Fruit fly (Drosophila melanogaster) ovary, adult (tissue): ENCODE results near the gene CG32192.
A peak's percentile ranks its signal among the peaks of the same experiment; 100 is the strongest.

Experiments
- CG17801 ChIP-seq: fragments of 200-800 bp; optimal IDR thresholded peaks from 2 replicates; lab custom pipeline; 2019; ENCODE audit warnings: missing biosample characterization, mild to moderate bottlenecking, missing genetic modification characterization, moderate library complexity; ENCODE audit not compliant: partially characterized antibody

The CG32192 gene

DNA sequence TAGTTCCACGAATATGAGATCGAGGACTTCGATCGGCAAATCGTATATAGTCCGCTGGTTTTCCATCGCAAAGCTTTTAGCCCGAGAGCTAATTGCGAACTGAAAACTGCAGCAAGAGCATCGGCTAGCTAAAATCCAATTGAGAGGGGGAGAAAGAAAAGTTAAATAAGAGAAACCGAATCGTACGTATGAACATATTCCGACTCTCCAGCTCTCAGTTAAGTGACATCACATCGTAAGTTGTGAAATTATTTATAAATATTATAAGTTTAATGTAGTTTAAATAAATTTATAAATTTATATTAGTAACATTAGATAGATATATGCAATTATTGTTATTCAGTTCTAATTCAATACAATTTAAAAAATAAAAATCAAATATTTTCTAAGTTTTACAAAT is 29.9 kb downstream of the CG32192 start, which contains the start of gene CG44006:
TSS of gene CG44006 (minus strand) at position 101 of the 400 bp plus-strand sequence.
- no peak for TF ChIP-seq CG17801 (GFP tag; lab: Kevin White, UChicago)

DNA sequence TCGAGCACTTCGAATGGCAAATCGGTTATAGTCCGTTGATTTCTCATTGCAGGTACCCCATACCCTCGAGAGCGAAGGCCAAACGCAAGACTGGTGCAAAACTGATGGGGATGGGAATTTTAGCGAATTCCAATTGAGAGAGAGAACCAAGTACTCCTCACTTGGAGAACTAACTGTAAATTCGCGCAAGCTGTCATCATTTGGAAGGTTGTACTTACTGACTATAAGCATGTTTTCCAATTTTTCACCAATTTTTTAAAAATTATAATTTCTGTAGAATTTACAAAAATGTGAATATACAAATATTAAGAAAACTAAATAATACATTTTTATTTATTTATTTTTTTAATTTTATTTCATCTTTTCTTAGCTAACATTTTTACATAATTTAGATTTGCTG is 31.9 kb downstream of the CG32192 start, which contains the start of gene CG44005:
TSS of gene CG44005 (minus strand) at position 101 of the 400 bp plus-strand sequence.
- TF ChIP-seq CG17801 (GFP tag; lab: Kevin White, UChicago) = no peak

DNA sequence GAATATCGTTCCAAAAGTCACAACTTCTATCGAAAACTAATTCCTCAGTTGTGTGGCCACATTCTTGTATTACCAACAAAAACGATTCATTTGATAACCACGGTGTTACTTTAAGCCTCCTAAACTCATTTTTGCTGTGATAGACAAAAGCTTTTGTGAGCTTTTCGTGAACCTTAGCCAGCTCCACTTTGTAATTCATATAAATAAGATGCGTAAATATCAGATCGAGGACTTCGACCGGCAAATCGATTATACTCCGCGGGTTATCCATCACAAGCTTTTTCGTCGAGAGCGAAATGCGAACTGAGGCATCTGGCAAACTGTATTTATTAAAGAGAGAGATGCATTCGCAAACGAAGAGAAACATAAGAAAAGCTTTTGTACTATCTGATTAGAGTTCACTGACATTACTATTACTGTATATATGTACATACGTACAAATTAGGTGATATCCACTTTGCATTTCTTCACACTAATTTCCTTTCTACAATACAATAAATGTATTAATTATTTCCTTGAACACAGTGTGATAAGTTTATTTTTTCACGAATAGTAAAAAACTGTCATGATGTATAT is 33.5 kb downstream of the CG32192 start, which contains the start of gene CG44004:
TSS of gene CG44004 (minus strand) at position 305 of the 576 bp plus-strand sequence.
- TF ChIP-seq CG17801 (GFP tag; lab: Kevin White, UChicago) = no peak

DNA sequence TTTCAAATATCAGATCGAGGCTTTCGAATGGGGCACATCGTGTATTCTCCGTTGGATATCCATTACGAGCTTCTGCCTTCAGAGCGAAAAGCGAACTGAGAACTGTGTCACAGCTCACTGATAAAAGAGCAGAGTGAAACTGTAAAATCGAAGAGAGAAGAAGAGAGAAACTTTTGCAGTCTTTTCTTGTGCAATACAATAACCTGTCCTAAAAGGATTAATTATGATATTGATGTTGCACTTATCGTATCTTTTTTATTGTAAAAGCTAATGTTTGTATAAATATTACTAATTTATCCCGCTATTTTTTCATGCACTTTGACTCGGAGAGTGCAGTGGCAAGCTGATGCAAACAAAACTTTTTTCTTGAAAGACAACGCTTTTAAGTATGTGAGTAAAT is 34.9 kb downstream of the CG32192 start:
- no peak for TF ChIP-seq CG17801 (GFP tag; lab: Kevin White, UChicago)

DNA sequence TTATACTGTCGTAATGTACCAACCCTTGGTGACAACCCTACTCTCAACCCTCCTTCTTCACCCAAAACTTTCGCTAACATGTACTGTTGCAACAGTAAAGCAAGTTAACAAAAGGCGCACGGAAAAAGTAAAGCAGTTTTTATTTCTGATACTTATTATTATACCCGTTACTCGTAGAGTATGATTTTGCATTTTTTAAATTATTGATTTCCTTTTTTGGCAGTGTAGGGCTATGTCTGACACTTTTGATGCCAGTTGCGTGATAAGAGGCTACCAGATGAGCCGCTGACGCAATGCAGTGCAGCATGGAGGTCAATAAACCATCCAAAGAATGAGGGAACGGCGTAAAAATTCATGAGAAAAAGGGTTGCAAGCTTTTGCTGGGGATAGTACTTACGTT is 35.7 kb downstream of the CG32192 start:
- TF ChIP-seq CG17801 (GFP tag; lab: Kevin White, UChicago) = no peak

DNA sequence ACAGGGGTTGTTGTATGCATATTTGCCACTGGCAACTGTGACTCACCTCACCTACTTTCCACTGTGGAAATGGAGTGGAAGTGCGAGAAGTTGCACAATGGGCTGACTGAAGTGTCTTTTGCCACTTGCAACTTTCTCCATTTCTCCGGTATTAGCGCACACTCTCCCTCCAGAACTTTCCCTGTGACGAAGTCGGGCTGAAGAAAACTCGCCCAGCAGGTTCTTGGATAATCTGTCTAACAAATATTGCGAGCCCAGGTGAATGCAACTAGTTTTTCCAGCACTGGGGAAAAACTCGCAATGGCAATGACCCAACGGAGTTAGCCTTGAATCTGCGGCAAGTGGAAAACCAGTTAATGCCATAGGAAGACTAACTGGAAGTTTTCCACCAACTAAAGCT is 36.5 kb downstream of the CG32192 start:
- no peak for TF ChIP-seq CG17801 (GFP tag; lab: Kevin White, UChicago)

DNA sequence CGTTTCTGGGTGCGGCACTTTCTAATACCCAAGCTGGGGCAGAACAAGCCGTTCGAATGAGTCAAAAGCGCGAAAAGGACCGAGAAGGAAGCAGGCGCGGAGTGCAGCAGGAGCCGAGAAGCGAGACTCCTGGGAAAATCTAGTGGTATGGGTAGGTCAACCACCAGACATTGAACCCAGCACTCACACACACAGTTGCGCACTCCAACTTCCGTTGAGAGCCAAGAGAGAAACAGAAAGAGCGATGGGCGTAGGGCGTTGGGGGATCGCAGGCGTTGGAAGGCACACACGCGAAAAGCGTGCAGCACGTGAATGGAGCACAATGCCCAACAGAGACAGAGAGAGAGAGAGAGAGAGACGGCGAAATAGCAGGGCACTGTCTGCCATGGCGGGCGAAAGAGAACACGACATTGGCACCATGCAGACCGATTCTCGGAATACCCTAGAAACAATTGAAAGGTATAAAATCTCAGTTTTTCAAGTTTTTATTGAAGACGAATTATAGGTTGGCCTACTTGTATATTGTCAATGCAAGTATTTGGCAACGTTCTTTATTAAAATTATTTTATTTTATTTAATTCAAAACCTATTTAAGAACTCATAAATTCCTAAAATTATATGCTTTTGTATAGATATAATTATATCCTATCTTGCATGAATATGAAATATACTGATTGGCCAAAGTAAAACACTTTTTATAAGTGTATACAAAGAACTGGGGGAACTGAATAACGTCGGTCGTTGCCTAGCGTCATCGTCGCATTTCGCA is 37.7 kb downstream of the CG32192 start:
- peak; percentile 52 for TF ChIP-seq CG17801 (GFP tag; lab: Kevin White, UChicago)

DNA sequence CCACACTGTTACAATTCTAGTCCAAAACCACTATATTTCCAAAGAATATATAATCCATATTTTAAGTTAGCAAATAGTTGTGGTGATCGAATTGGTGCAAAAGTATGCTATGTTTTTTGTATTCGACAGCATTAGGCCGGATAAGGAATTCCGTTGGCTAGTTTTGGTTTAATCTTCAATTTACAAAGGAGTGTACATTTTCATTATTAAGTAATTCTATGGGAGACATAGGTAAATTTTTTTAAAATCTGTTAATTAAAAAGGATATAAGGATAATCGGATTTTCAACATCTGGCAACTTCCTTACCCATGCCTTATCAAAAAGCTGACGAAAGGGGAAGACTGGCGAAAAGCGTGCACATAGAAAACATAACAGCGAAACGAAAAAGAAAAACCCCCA is 38.5 kb downstream of the CG32192 start:
- no peak for TF ChIP-seq CG17801 (GFP tag; lab: Kevin White, UChicago)

DNA sequence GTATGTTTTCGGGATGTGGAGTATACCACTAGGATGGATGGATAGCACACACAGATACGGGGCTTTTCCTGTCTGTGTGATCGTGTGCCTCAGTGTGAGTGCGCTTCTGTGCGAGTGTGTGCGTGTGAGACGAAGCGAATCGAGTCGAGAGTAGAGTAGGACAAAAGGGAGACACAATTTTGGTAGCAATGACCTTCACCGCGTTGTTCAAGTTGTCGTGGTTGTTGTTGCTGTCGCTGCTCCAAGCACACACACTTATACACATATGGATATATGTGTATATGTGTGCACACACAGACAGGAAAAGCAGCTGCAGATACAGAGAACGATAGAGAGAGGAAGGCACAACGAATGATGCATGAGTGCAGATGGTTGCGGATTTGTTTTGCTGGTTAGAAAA is 39.0 kb downstream of the CG32192 start:
- TF ChIP-seq CG17801 (GFP tag; lab: Kevin White, UChicago) = no peak

DNA sequence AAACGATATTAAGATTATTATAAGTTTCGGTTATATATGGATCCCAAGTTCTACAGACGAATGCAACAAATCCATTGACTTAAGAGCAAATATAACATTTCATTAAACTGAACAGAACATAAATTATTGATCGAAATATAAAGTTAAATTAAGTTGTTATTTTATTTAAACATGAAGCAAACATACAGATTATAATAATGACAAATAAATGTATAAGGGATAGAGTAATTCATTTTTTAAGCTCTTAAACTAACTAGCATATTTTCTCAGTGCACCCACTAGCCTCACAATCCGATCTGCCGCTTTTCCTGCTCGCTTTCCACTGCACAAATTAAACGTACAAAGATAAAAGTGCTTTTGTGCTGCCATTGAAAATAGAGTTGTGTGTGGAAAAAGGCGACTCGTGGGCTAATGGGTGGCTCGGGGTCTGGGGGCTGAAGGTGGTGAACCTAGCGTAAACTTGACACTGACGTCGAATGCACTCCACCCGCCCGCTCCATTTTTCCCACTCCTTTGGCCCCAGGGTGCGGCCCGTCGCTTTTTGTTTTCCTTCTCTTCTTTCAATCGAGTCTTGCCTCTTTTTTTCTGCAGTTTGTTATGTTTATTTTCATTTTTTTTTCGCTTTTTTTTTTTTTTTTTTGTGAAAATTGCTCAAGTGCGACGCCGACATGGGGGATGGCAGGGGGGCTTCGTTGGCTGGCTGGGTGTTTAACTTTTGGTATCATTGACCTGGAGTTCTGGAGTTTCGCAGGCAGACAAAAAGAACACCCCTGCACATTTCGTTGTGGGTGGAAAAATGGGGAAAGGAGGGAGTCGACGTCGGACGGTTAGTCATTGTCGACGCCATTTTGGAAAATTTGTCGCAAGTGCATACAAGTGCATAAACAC is 39.7 kb downstream of the CG32192 start:
- no peak for TF ChIP-seq CG17801 (GFP tag; lab: Kevin White, UChicago)

DNA sequence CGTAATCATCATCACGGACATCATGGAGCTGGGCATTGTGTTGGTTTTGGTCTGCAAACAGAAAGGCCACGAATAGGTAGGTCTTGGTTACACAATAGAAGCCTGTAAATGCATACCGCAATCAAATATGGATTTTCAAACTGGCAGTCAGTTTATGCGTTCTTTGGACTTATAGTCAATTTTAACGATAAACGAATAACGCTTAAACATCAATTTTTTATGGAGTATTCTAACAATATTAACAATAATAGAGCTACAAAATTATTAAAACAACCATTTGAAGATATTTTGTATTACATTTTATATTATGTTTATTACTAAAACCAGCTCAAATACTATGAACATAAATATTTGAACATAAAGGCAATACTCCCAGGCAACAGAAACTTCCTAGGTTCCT is 41.4 kb downstream of the CG32192 start:
- no peak for TF ChIP-seq CG17801 (GFP tag; lab: Kevin White, UChicago)

DNA sequence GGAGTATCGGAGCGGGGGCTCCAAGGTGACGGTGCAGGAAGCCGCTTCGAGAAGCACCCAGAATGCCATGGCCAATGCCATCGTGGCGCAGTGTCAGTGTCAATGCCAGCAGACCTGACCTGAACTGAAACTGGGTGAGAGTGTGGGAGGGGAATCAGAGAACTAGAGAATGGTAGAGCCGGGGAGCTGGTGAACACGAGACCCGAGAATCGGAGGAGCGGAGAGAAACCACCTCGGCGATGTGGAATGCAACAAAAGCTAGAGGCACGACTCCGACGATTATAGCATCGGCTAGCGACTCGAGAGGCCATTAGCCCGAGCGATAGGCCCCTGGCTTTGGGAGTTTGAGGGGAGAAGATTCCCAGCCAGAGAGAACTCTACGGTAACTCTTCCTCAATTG is 41.8 kb downstream of the CG32192 start:
- no peak for TF ChIP-seq CG17801 (GFP tag; lab: Kevin White, UChicago)

DNA sequence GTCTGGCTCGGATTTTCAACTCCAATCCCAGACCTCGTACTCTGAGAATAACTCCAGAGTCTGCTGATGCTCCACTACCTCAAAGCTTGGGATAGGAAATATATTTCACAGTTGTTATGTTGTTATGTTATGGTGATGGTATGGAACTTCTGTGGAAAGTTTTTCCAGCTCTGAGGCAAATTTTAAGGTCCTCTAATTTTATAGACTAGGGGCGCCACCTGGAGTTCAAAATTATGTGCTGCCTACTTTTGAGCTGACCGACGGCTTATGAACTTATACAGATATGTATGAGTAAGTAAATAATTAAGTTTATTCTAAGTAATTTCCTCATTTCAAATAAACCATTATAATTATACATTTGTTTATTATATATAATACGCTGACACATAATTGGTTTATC is 43.3 kb downstream of the CG32192 start:
- TF ChIP-seq CG17801 (GFP tag; lab: Kevin White, UChicago) = no peak

DNA sequence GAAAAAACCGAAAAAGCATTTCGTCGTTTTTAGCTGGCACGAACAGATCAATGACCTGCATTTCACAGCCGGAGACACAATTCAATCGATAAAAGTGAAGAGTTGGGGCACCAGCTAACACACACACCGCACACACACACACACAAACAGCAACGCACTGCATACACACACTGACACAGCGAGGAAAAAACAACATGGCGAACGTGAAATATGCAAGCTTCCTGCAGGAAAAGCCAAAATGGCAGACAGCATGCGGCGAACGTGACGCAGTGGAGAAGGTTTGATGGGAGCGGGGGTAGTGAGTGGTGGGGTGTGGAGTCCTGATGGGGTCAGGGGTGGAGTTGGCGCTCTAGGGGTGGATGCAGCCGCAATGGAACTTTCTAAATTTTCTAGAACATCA is 43.9 kb downstream of the CG32192 start:
- TF ChIP-seq CG17801 (GFP tag; lab: Kevin White, UChicago) = no peak
